Fruit fly (Drosophila melanogaster) whole organism, wandering third instar larva: ENCODE data around the gene eater.

Experiments
- CG32264 ChIP-seq: fragments of 200-800 bp; sonication (Bioruptor generic); optimal IDR thresholded peaks from 2 replicates; lab custom pipeline; 2016; ENCODE audit warnings: missing biosample characterization, missing genetic modification characterization
- ey ChIP-seq: fragments of 200-800 bp; sonication (Bioruptor generic); optimal IDR thresholded peaks from 2 replicates; lab custom pipeline; 2016; ENCODE audit warnings: missing biosample characterization, missing genetic modification characterization
- h ChIP-seq: fragments of 200-800 bp; sonication (Bioruptor generic); optimal IDR thresholded peaks from 3 replicates; lab custom pipeline; 2016; ENCODE audit warnings: missing biosample characterization, mild to moderate bottlenecking, missing genetic modification characterization
- jim ChIP-seq: fragments of 175-275, 200-325 bp; sonication (Bioruptor generic); optimal IDR thresholded peaks from 2 replicates; lab custom pipeline; 2016; ENCODE audit warnings: missing biosample characterization, mild to moderate bottlenecking, missing genetic modification characterization
- lola ChIP-seq: fragments of >200 bp; optimal IDR thresholded peaks from 2 replicates; lab custom pipeline; 2017; ENCODE audit warnings: missing biosample characterization, missing genetic modification characterization
- pan ChIP-seq: fragments of >200 bp; optimal IDR thresholded peaks from 2 replicates; lab custom pipeline; 2017
- psq ChIP-seq: fragments of 200-800 bp; sonication (Bioruptor generic); optimal IDR thresholded peaks from 3 replicates; lab custom pipeline; 2017; ENCODE audit warnings: missing biosample characterization, mild to moderate bottlenecking, missing genetic modification characterization, moderate library complexity
- sage ChIP-seq: fragments of 200-800 bp; sonication (Bioruptor generic); optimal IDR thresholded peaks from 2 replicates; lab custom pipeline; 2016; ENCODE audit warnings: missing biosample characterization, mild to moderate bottlenecking, missing genetic modification characterization
- sv ChIP-seq: fragments of 200-800 bp; sonication (Bioruptor generic); optimal IDR thresholded peaks from 3 replicates; lab custom pipeline; 2016; ENCODE audit warnings: missing biosample characterization, missing genetic modification characterization
- woc ChIP-seq: sonication (Bioruptor generic); optimal IDR thresholded peaks from 2 replicates; lab custom pipeline; 2016; ENCODE audit warnings: missing biosample characterization, mild to moderate bottlenecking, missing genetic modification characterization

dm6 chr3R:27065136-27065535, 34.3 kb downstream of the eater start, which contains the start of gene CG43935:
- TF ChIP-seq CG32264 (GFP tag; lab: Kevin White, UChicago) (no peak), sv (no peak), h (GFP tag; lab: Kevin White, UChicago) (no peak), woc (GFP tag; lab: Kevin White, UChicago) (no peak), psq (GFP tag; lab: Kevin White, UChicago) (no peak), sage (GFP tag; lab: Kevin White, UChicago) (no peak), pan (lab: Kevin White, UChicago) (no peak), jim (no peak), ey (GFP tag; lab: Kevin White, UChicago) (no peak), lola (GFP tag; lab: Kevin White, UChicago) (no peak)
